Fruit fly (Drosophila melanogaster) whole organism, embryonic: Measurements from ENCODE around the gene CG12766.

Experiments
- ATbp ChIP-seq: fragments of 200-800 bp; sonication (Bioruptor generic); optimal IDR thresholded peaks from 2 replicates; lab custom pipeline; 2017; ENCODE audit warnings: missing biosample characterization, mild to moderate bottlenecking, missing genetic modification characterization, missing genetic modification reagents
- B-H1 ChIP-seq: fragments of 200-800 bp; sonication (Bioruptor generic); IDR thresholded peaks from 3 replicates; pipeline ENCODE4 v1.3.6; 2022; ENCODE audit warnings: missing biosample characterization, missing genetic modification characterization
- CG10366 ChIP-seq: fragments of 200-800 bp; sonication (Bioruptor generic); IDR thresholded peaks from 2 replicates; pipeline ENCODE4 v1.3.6; 2022; ENCODE audit warnings: missing biosample characterization, missing genetic modification characterization
- CG12071 ChIP-seq: fragments of 200-800 bp; sonication (Bioruptor generic); optimal IDR thresholded peaks from 3 replicates; lab custom pipeline; 2018; ENCODE audit warnings: missing biosample characterization, mild to moderate bottlenecking, missing genetic modification characterization
- CG12236 ChIP-seq: fragments of 200-800 bp; sonication (Bioruptor generic); optimal IDR thresholded peaks from 2 replicates; lab custom pipeline; 2016; ENCODE audit warnings: missing biosample characterization, missing genetic modification characterization
- CG12299 ChIP-seq: fragments of 200-800 bp; sonication (Bioruptor generic); optimal IDR thresholded peaks from 2 replicates; lab custom pipeline; 2018; ENCODE audit warnings: missing biosample characterization, mild to moderate bottlenecking, missing genetic modification characterization
- CG12769 ChIP-seq: fragments of 200-800 bp; sonication (Bioruptor generic); optimal IDR thresholded peaks from 2 replicates; lab custom pipeline; 2019; ENCODE audit warnings: missing biosample characterization, mild to moderate bottlenecking, missing genetic modification characterization, moderate library complexity
- CG15011 ChIP-seq: fragments of 200-800 bp; sonication (Bioruptor generic); optimal IDR thresholded peaks from 3 replicates; lab custom pipeline; 2018; ENCODE audit warnings: missing biosample characterization, mild to moderate bottlenecking, missing genetic modification characterization
- CG17568 ChIP-seq: fragments of 200-800 bp; sonication (Bioruptor generic); optimal IDR thresholded peaks from 2 replicates; lab custom pipeline; 2018; ENCODE audit warnings: missing biosample characterization, mild to moderate bottlenecking, missing genetic modification characterization, moderate library complexity
- CG1832 ChIP-seq: fragments of 200-800 bp; sonication (Bioruptor generic); optimal IDR thresholded peaks from 2 replicates; lab custom pipeline; 2017; ENCODE audit warnings: missing biosample characterization, mild to moderate bottlenecking, missing genetic modification characterization, inconsistent platforms
- CG18476 ChIP-seq: fragments of 200-800 bp; sonication (Bioruptor generic); optimal IDR thresholded peaks from 2 replicates; lab custom pipeline; 2016; ENCODE audit warnings: missing biosample characterization, mild to moderate bottlenecking, missing genetic modification characterization
- CG18619 ChIP-seq: fragments of 200-800 bp; sonication (Bioruptor generic); optimal IDR thresholded peaks from 3 replicates; lab custom pipeline; 2017; ENCODE audit warnings: missing biosample characterization, mild to moderate bottlenecking, missing genetic modification characterization
- CG2120 ChIP-seq: fragments of 200-800 bp; sonication (Bioruptor generic); optimal IDR thresholded peaks from 3 replicates; lab custom pipeline; 2016; ENCODE audit warnings: missing biosample characterization, missing genetic modification characterization
- CG3726 ChIP-seq: fragments of 200-800 bp; sonication (Bioruptor generic); IDR thresholded peaks from 3 replicates; pipeline ENCODE4, ENCODE4 v1.3.6; 2022; ENCODE audit warnings: missing biosample characterization, missing genetic modification characterization
- CG3995 ChIP-seq: fragments of 200-800 bp; sonication (Bioruptor generic); optimal IDR thresholded peaks from 3 replicates; lab custom pipeline; 2016; ENCODE audit warnings: missing biosample characterization, missing genetic modification characterization
- CG4282 ChIP-seq: fragments of 200-800 bp; sonication (Bioruptor generic); optimal IDR thresholded peaks from 2 replicates; lab custom pipeline; 2016; ENCODE audit warnings: missing biosample characterization, missing genetic modification characterization
- CG4328 ChIP-seq: fragments of 200-800 bp; sonication (Bioruptor generic); optimal IDR thresholded peaks from 3 replicates; lab custom pipeline; 2017; ENCODE audit warnings: missing biosample characterization, missing genetic modification reagents, missing genetic modification characterization
- CG5180 ChIP-seq: fragments of 200-800 bp; sonication (Bioruptor generic); optimal IDR thresholded peaks from 3 replicates; lab custom pipeline; 2017; ENCODE audit warnings: missing biosample characterization, missing genetic modification characterization, mild to moderate bottlenecking, moderate library complexity, missing genetic modification reagents
- CG6765 ChIP-seq: fragments of 200-800 bp; sonication (Bioruptor generic); optimal IDR thresholded peaks from 3 replicates; lab custom pipeline; 2017; ENCODE audit warnings: missing biosample characterization, mild to moderate bottlenecking, missing genetic modification characterization
- CG7839 ChIP-seq: fragments of 200-800 bp; sonication (Bioruptor generic); optimal IDR thresholded peaks from 3 replicates; lab custom pipeline; 2018; ENCODE audit warnings: missing biosample characterization, mild to moderate bottlenecking, missing genetic modification characterization, moderate library complexity
- CG8290 ChIP-seq, 3 experiments: fragments of 200-800 bp; sonication (Bioruptor generic); optimal IDR thresholded peaks; 2 replicates each; lab custom pipeline; 2016 to 2019; ENCODE audit warnings: missing biosample characterization in 3 of 3, missing genetic modification characterization in 3 of 3, mild to moderate bottlenecking in 2 of 3, moderate library complexity in 1 of 3
- CG9437 ChIP-seq: fragments of 200-800 bp; sonication (Bioruptor generic); optimal IDR thresholded peaks from 2 replicates; lab custom pipeline; 2018; ENCODE audit warnings: missing biosample characterization, mild to moderate bottlenecking, missing genetic modification characterization
- CG9932 ChIP-seq: fragments of 200-800 bp; sonication (Bioruptor generic); IDR thresholded peaks from 2 replicates; pipeline ENCODE4 v1.3.6; 2022; ENCODE audit warnings: missing biosample characterization, missing genetic modification characterization
- Drgx ChIP-seq: fragments of 200-800 bp; sonication (Bioruptor generic); IDR thresholded peaks from 2 replicates; pipeline ENCODE4 v1.3.6; 2022; ENCODE audit warnings: missing biosample characterization, missing genetic modification characterization
- HmgZ ChIP-seq: fragments of 200-800 bp; sonication (Bioruptor generic); optimal IDR thresholded peaks from 2 replicates; lab custom pipeline; 2018; ENCODE audit warnings: missing biosample characterization, mild to moderate bottlenecking, missing genetic modification characterization
- Hsf ChIP-seq: fragments of 200-800 bp; sonication (Bioruptor generic); optimal IDR thresholded peaks from 3 replicates; lab custom pipeline; 2016; ENCODE audit warnings: missing biosample characterization, missing genetic modification characterization
- MESR4 ChIP-seq: fragments of 200-800 bp; sonication (Bioruptor generic); optimal IDR thresholded peaks from 2 replicates; lab custom pipeline; 2018; ENCODE audit warnings: missing biosample characterization, mild to moderate bottlenecking, missing genetic modification characterization, moderate library complexity
- Max ChIP-seq: fragments of 200-800 bp; sonication (Bioruptor generic); optimal IDR thresholded peaks from 2 replicates; lab custom pipeline; 2016; ENCODE audit warnings: missing biosample characterization, mild to moderate bottlenecking, missing genetic modification characterization
- Mrtf ChIP-seq: fragments of 200-800 bp; sonication (Bioruptor generic); IDR thresholded peaks from 3 replicates; pipeline ENCODE4 v1.3.6; 2022; ENCODE audit warnings: missing biosample characterization, missing genetic modification characterization
- NC2α ChIP-seq: fragments of 200-800 bp; sonication (Bioruptor generic); optimal IDR thresholded peaks from 2 replicates; lab custom pipeline; 2016; ENCODE audit warnings: missing biosample characterization, missing genetic modification characterization
- Ravus ChIP-seq: fragments of 200-800 bp; sonication (Bioruptor generic); IDR thresholded peaks from 2 replicates; pipeline ENCODE4 v1.3.6; 2022; ENCODE audit warnings: missing biosample characterization, missing genetic modification characterization
- Trl ChIP-seq, 3 experiments: fragments of >200 bp in 2 of 3; fragments of 200-800 bp in 1 of 3; sonication (Bioruptor generic) in 1 of 3; optimal IDR thresholded peaks; 2 replicates in 1 of 3; 3 replicates in 2 of 3; lab custom pipeline; 2016 to 2017; ENCODE audit warnings: missing biosample characterization in 1 of 3, missing genetic modification characterization in 1 of 3
- Usf ChIP-seq: fragments of 200-800 bp; sonication (Bioruptor generic); optimal IDR thresholded peaks from 2 replicates; lab custom pipeline; 2017; ENCODE audit warnings: missing genotype, missing biosample characterization, missing genetic modification characterization
- Vsx1 ChIP-seq: fragments of 200-800 bp; sonication (Bioruptor generic); optimal IDR thresholded peaks from 2 replicates; lab custom pipeline; 2017; ENCODE audit warnings: missing biosample characterization, mild to moderate bottlenecking, missing genetic modification characterization, missing genetic modification reagents
- Xbp1 ChIP-seq: fragments of 200-800 bp; sonication (Bioruptor generic); optimal IDR thresholded peaks from 3 replicates; lab custom pipeline; 2016; ENCODE audit warnings: missing biosample characterization, mild to moderate bottlenecking, missing genetic modification characterization
- bigmax ChIP-seq: fragments of 200-800 bp; sonication (Bioruptor generic); optimal IDR thresholded peaks from 2 replicates; lab custom pipeline; 2018; ENCODE audit warnings: missing biosample characterization, mild to moderate bottlenecking, missing genetic modification characterization
- cg ChIP-seq: fragments of 200-800 bp; sonication (Bioruptor generic); optimal IDR thresholded peaks from 3 replicates; lab custom pipeline; 2019; ENCODE audit warnings: missing biosample characterization, mild to moderate bottlenecking, missing genetic modification characterization, moderate library complexity
- fd3F ChIP-seq: fragments of 200-800 bp; sonication (Bioruptor generic); optimal IDR thresholded peaks from 2 replicates; lab custom pipeline; 2018; ENCODE audit warnings: missing biosample characterization, mild to moderate bottlenecking, missing genetic modification characterization, moderate library complexity
- grau ChIP-seq: fragments of 200-800 bp; optimal IDR thresholded peaks from 3 replicates; lab custom pipeline; 2019; ENCODE audit warnings: missing biosample characterization, mild to moderate bottlenecking, missing genetic modification characterization, moderate library complexity
- hbn ChIP-seq: fragments of 200-800 bp; sonication (Bioruptor generic); IDR thresholded peaks from 2 replicates; pipeline ENCODE4 v1.3.6; 2022; ENCODE audit warnings: missing biosample characterization, missing genetic modification characterization; ENCODE audit not compliant: partially characterized antibody
- jumu ChIP-seq: fragments of 200-800 bp; sonication (Bioruptor generic); optimal IDR thresholded peaks from 3 replicates; lab custom pipeline; 2016; ENCODE audit warnings: missing biosample characterization, missing genetic modification characterization
- klu ChIP-seq: fragments of 200-800 bp; sonication (Bioruptor generic); IDR thresholded peaks from 2 replicates; pipeline ENCODE4 v1.3.6; 2022; ENCODE audit warnings: missing biosample characterization, missing genetic modification characterization
- lmd ChIP-seq: fragments of 200-800 bp; sonication (Bioruptor generic); IDR thresholded peaks from 2 replicates; pipeline ENCODE4 v1.3.6; 2022; ENCODE audit warnings: missing biosample characterization, missing genetic modification characterization
- nom ChIP-seq: fragments of 200-800 bp; sonication (Bioruptor generic); optimal IDR thresholded peaks from 2 replicates; lab custom pipeline; 2017; ENCODE audit warnings: missing biosample characterization, missing genetic modification characterization, mild to moderate bottlenecking, moderate library complexity, missing genetic modification reagents
- scrt ChIP-seq: fragments of 200-800 bp; sonication (Bioruptor generic); optimal IDR thresholded peaks from 2 replicates; lab custom pipeline; 2018; ENCODE audit warnings: missing biosample characterization, mild to moderate bottlenecking, missing genetic modification characterization, moderate library complexity
- shn ChIP-seq: fragments of 200-800 bp; sonication (Bioruptor generic); optimal IDR thresholded peaks from 3 replicates; lab custom pipeline; 2016; ENCODE audit warnings: missing biosample characterization, missing genetic modification characterization
- sna ChIP-seq: fragments of 200-800 bp; sonication (Bioruptor generic); IDR thresholded peaks from 2 replicates; pipeline ENCODE4 v1.3.6; 2022; ENCODE audit warnings: missing biosample characterization, missing genetic modification characterization; ENCODE audit not compliant: partially characterized antibody
- sob ChIP-seq: fragments of 200-800 bp; sonication (Bioruptor generic); IDR thresholded peaks from 2 replicates; pipeline ENCODE4 v1.3.6; 2022; ENCODE audit warnings: missing biosample characterization, missing genetic modification characterization
- unpg ChIP-seq: fragments of 200-800 bp; sonication (Bioruptor generic); optimal IDR thresholded peaks from 3 replicates; lab custom pipeline; 2018; ENCODE audit warnings: missing biosample characterization, mild to moderate bottlenecking, missing genetic modification characterization, moderate library complexity

Gene CG12766

dm6 chr3L:3932742-3933289, 7.1 kb downstream of the CG12766 start (continued):
- TF ChIP-seq CG8290 (GFP tag; optimal IDR thresholded peaks at IDR 0.05; lab: Kevin White, UChicago) (no peak), CG8290 (tag; optimal IDR thresholded peaks at IDR 0.05; lab: Kevin White, UChicago) (peak in 1 of 2 experiments; percentile 81), CG7839 (tag; lab: Kevin White, UChicago) (peak; percentile 22), Usf (GFP tag; lab: Kevin White, UChicago) (no peak), sob (peak; percentile 36; the same call in 1 of the 2 replicates), CG18619 (peak; percentile 16), jumu (GFP tag; lab: Kevin White, UChicago) (no peak), CG3995 (GFP tag; lab: Kevin White, UChicago) (no peak), unpg (GFP tag; lab: Kevin White, UChicago) (peak; percentile 37), CG9437 (GFP tag; lab: Kevin White, UChicago) (no peak), CG3726 (no peak), scrt (GFP tag; lab: Kevin White, UChicago) (peak; percentile 43), CG10366 (GFP tag; lab: Robert Waterston, UW) (no peak), CG12236 (GFP tag; lab: Kevin White, UChicago) (no peak), CG5180 (GFP tag; lab: Kevin White, UChicago) (no peak), lmd (GFP tag; lab: Robert Waterston, UW) (no peak), Vsx1 (GFP tag; lab: Kevin White, UChicago) (peak; percentile 17), CG15011 (peak; percentile 25), CG1832 (GFP tag; lab: Kevin White, UChicago) (no peak), nom (no peak), MESR4 (no peak), grau (tag; lab: Kevin White, UChicago) (peak; percentile 8), sna (GFP tag; lab: Robert Waterston, UW) (no peak), Trl (optimal IDR thresholded peaks at IDR 0.05; lab: Kevin White, UChicago) (no peak), Trl (GFP tag; optimal IDR thresholded peaks at IDR 0.05; lab: Kevin White, UChicago) (no peak), Mrtf (GFP tag; lab: Robert Waterston, UW) (no peak), Hsf (GFP tag; lab: Kevin White, UChicago) (no peak), CG18476 (GFP tag; lab: Kevin White, UChicago) (peak; percentile 47), hbn (GFP tag; lab: Robert Waterston, UW) (no peak), Max (GFP tag; lab: Kevin White, UChicago) (no peak), CG17568 (GFP tag; lab: Kevin White, UChicago) (peak; percentile 54), Drgx (no peak), Xbp1 (GFP tag; lab: Kevin White, UChicago) (no peak), CG2120 (peak; percentile 35), CG12769 (tag; lab: Kevin White, UChicago) (peak; percentile 47), fd3F (GFP tag; lab: Kevin White, UChicago) (peak; percentile 51), CG9932 (GFP tag; lab: Robert Waterston, UW) (no peak), NC2α (no peak), CG4282 (GFP tag; lab: Kevin White, UChicago) (no peak), CG12299 (tag; lab: Kevin White, UChicago) (peak; percentile 16), CG12071 (GFP tag; lab: Kevin White, UChicago) (peak; percentile 55), B-H1 (no peak), cg (no peak), CG4328 (GFP tag; lab: Kevin White, UChicago) (no peak), bigmax (no peak), HmgZ (tag; lab: Kevin White, UChicago) (no peak), CG6765 (GFP tag; lab: Kevin White, UChicago) (peak; percentile 23), klu (no peak), Ravus (no peak), ATbp (GFP tag; lab: Kevin White, UChicago) (peak; percentile 42), shn (GFP tag; lab: Kevin White, UChicago) (no peak)
